Worm (Caenorhabditis elegans) whole organism, mixed stage, embryonic: Measurements from ENCODE around the gene spp-2.

Experiments used
- M03D4.4 ChIP-seq: sonication (generic microtip); optimal IDR thresholded peaks from 2 replicates; lab custom pipeline; 2017; ENCODE audit warnings: mild to moderate bottlenecking, missing genetic modification characterization, missing compliant biosample characterization
- bed-3 ChIP-seq: fragments of 200-800 bp; sonication (Bioruptor generic); optimal IDR thresholded peaks from 3 replicates; lab custom pipeline; 2018; ENCODE audit warnings: mild to moderate bottlenecking, missing genetic modification characterization, moderate library complexity, missing compliant biosample characterization
- blmp-1 ChIP-seq: fragments of 150-350 bp; optimal IDR thresholded peaks from 2 replicates; lab custom pipeline; 2014; ENCODE audit warnings: missing biosample characterization, missing genetic modification characterization
- ceh-39 ChIP-seq: fragments of 150-350 bp; optimal IDR thresholded peaks from 2 replicates; lab custom pipeline; 2014; ENCODE audit warnings: missing biosample characterization, missing genetic modification characterization
- ceh-43 ChIP-seq: fragments of 200-800 bp; sonication (Bioruptor generic); optimal IDR thresholded peaks from 2 replicates; lab custom pipeline; 2018; ENCODE audit warnings: mild to moderate bottlenecking, missing genetic modification characterization, moderate library complexity, missing compliant biosample characterization
- ceh-83 ChIP-seq: fragments of 200-800 bp; sonication (Bioruptor generic); optimal IDR thresholded peaks from 2 replicates; lab custom pipeline; 2018; ENCODE audit warnings: mild to moderate bottlenecking, missing genetic modification characterization, missing compliant biosample characterization
- ces-1 ChIP-seq: fragments of 150-350 bp; optimal IDR thresholded peaks from 2 replicates; lab custom pipeline; 2014; ENCODE audit warnings: missing biosample characterization, missing genetic modification reagents, missing genetic modification characterization
- cnd-1 ChIP-seq: fragments of 200-800 bp; sonication (Bioruptor generic); optimal IDR thresholded peaks from 2 replicates; lab custom pipeline; 2018; ENCODE audit warnings: mild to moderate bottlenecking, missing genetic modification characterization, missing compliant biosample characterization
- drap-1 ChIP-seq: fragments of 200-800 bp; sonication (Bioruptor generic); optimal IDR thresholded peaks from 3 replicates; lab custom pipeline; 2018; ENCODE audit warnings: mild to moderate bottlenecking, missing genetic modification characterization, missing compliant biosample characterization
- elt-1 ChIP-seq: sonication (generic microtip); optimal IDR thresholded peaks from 2 replicates; lab custom pipeline; 2017; ENCODE audit warnings: missing genetic modification characterization, mild to moderate bottlenecking, missing compliant biosample characterization, antibody characterized with exemption, moderate library complexity, borderline replicate concordance; ENCODE audit not compliant: insufficient read depth
- elt-3 ChIP-seq: fragments of 150-350 bp; optimal IDR thresholded peaks from 2 replicates; lab custom pipeline; 2014; ENCODE audit warnings: missing biosample characterization, missing genetic modification characterization
- ham-2 ChIP-seq: fragments of 200-800 bp; sonication (Bioruptor generic); optimal IDR thresholded peaks from 2 replicates; lab custom pipeline; 2018; ENCODE audit warnings: mild to moderate bottlenecking, missing genetic modification characterization, missing compliant biosample characterization
- hlh-1 ChIP-seq: fragments of 150-350 bp; optimal IDR thresholded peaks from 2 replicates; lab custom pipeline; 2014; ENCODE audit warnings: missing biosample characterization, missing genetic modification reagents, missing genetic modification characterization
- lin-13 ChIP-seq: fragments of 150-350 bp; optimal IDR thresholded peaks from 2 replicates; lab custom pipeline; 2014; ENCODE audit warnings: missing biosample characterization, missing genetic modification characterization
- lin-32 ChIP-seq: fragments of 200-800 bp; sonication (Bioruptor generic); optimal IDR thresholded peaks from 2 replicates; lab custom pipeline; 2018; ENCODE audit warnings: mild to moderate bottlenecking, missing genetic modification characterization, missing compliant biosample characterization
- mab-5 ChIP-seq: fragments of 150-350 bp; optimal IDR thresholded peaks from 2 replicates; lab custom pipeline; 2014; ENCODE audit warnings: missing biosample characterization, missing genetic modification characterization
- mep-1 ChIP-seq: fragments of 150-350 bp; optimal IDR thresholded peaks from 2 replicates; lab custom pipeline; 2017; ENCODE audit warnings: missing biosample characterization, missing genetic modification reagents, missing genetic modification characterization, inconsistent platforms
- mls-2 ChIP-seq: sonication (generic microtip); optimal IDR thresholded peaks from 2 replicates; lab custom pipeline; 2016; ENCODE audit warnings: mild to moderate bottlenecking, missing genetic modification characterization, moderate library complexity, missing compliant biosample characterization
- nhr-12 ChIP-seq: fragments of 150-350 bp; optimal IDR thresholded peaks from 2 replicates; lab custom pipeline; 2014; ENCODE audit warnings: missing biosample characterization, missing genetic modification characterization
- nhr-28 ChIP-seq: fragments of 150-350 bp; optimal IDR thresholded peaks from 2 replicates; lab custom pipeline; 2014; ENCODE audit warnings: missing biosample characterization, missing genetic modification characterization
- nhr-76 ChIP-seq: sonication (generic microtip); optimal IDR thresholded peaks from 2 replicates; lab custom pipeline; 2017; ENCODE audit warnings: missing biosample characterization, missing genetic modification characterization
- pha-4 ChIP-seq: fragments of 150-350 bp; optimal IDR thresholded peaks from 2 replicates; lab custom pipeline; 2018; ENCODE audit warnings: missing biosample characterization, missing genetic modification reagents, missing genetic modification characterization
- snpc-4 ChIP-seq: fragments of 150-350 bp; optimal IDR thresholded peaks from 2 replicates; lab custom pipeline; 2014; ENCODE audit warnings: missing biosample characterization, missing genetic modification characterization
- sptf-1 ChIP-seq: sonication (generic microtip); optimal IDR thresholded peaks from 2 replicates; lab custom pipeline; 2017; ENCODE audit warnings: mild to moderate bottlenecking, missing genetic modification characterization, moderate library complexity, missing compliant biosample characterization
- tbx-8 ChIP-seq: fragments of 200-800 bp; sonication (Bioruptor generic); optimal IDR thresholded peaks from 2 replicates; lab custom pipeline; 2018; ENCODE audit warnings: mild to moderate bottlenecking, missing genetic modification characterization, moderate library complexity, missing compliant biosample characterization
- unc-120 ChIP-seq: sonication (generic microtip); optimal IDR thresholded peaks from 2 replicates; lab custom pipeline; 2017; ENCODE audit warnings: missing genetic modification characterization, missing compliant biosample characterization; ENCODE audit not compliant: poor library complexity, severe bottlenecking
- unc-39 ChIP-seq: fragments of 150-350 bp; optimal IDR thresholded peaks from 2 replicates; lab custom pipeline; 2014; ENCODE audit warnings: missing biosample characterization, missing genetic modification characterization
- unc-62 ChIP-seq: fragments of 150-350 bp; optimal IDR thresholded peaks from 2 replicates; lab custom pipeline; 2014; ENCODE audit warnings: missing biosample characterization, missing genetic modification reagents, missing genetic modification characterization
- zip-8 ChIP-seq: fragments of 150-350 bp; optimal IDR thresholded peaks from 2 replicates; lab custom pipeline; 2014; ENCODE audit warnings: missing biosample characterization, missing genetic modification characterization
- ztf-11 ChIP-seq: fragments of 150-350 bp; optimal IDR thresholded peaks from 2 replicates; lab custom pipeline; 2014; ENCODE audit warnings: missing biosample characterization, missing genetic modification characterization

spp-2 gene

ce11 chrX:7296310-7296709 is 20.3 kb downstream of the spp-2 start:
- TF ChIP-seq mep-1 (tag; lab: Kevin White, UChicago) (no peak), snpc-4 (tag; lab: Kevin White, UChicago) (no peak), ceh-83 (GFP tag; lab: Kevin White, UChicago) (no peak), mls-2 (no peak), nhr-12 (tag; lab: Kevin White, UChicago) (no peak), lin-32 (no peak), nhr-28 (no peak)

DNA sequence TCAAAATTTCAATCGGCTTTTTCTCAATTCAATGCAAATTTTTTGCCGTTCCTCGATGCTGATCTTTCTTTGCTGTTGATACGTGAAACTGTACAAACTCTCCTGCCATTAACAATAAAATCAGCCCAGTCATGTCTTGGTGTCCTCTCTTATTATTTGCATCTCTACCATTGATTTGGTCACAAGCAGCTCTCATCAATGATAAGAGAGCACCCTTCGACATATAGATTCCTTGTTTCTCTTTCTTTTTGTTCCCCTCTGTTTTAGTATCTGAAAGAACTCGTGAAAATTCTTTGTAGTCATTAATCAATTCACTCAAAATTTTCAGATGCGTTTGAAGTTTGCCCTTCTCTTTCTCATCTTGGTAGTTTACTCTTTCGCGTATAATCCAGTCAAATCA is 24.8 kb downstream of the spp-2 start, which contains the start of gene lron-7:
lron-7 (plus strand) TSS at position 323 of the 400 bp plus-strand sequence.
- TF ChIP-seq cnd-1 (no peak), mep-1 (tag; lab: Kevin White, UChicago) (no peak), hlh-1 (tag; lab: Kevin White, UChicago) (no peak), elt-1 (tag; lab: Kevin White, UChicago) (no peak), mab-5 (tag; lab: Kevin White, UChicago) (no peak), ham-2 (no peak), ceh-83 (GFP tag; lab: Kevin White, UChicago) (no peak), tbx-8 (GFP tag; lab: Kevin White, UChicago) (no peak), ztf-11 (tag; lab: Kevin White, UChicago) (no peak), ceh-43 (GFP tag; lab: Kevin White, UChicago) (no peak), drap-1 (GFP tag; lab: Kevin White, UChicago) (no peak), ceh-39 (tag; lab: Kevin White, UChicago) (no peak)
- TF ChIP-seq, all 35 proteins: peak for 0

ce11 chrX:7290859-7291628 is 25.6 kb downstream of the spp-2 start:
- TF ChIP-seq unc-120 (tag; lab: Kevin White, UChicago) (no peak), elt-1 (tag; lab: Kevin White, UChicago) (no peak), mab-5 (tag; lab: Kevin White, UChicago) (no peak)

DNA sequence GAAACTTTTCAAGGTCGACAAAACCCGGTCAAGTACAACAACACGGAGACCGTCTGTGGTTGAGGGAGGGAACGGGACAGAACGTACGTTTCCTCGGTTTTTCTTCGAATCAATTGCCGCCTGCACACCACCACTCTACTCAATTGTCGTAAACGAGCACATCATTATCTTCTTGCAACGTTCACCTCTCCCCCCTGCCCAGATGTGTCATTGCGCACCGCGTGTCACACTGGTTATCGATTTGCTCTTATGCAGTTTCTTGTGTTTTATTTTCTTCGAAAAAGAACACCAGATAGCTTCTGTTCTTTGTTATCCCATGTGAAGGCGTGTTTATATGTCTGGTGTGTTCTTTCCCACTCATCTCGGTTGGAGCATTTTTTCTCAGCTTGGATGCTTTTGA is 27.1 kb downstream of the spp-2 start:
- TF ChIP-seq unc-62 (no peak), ham-2 (no peak), ceh-39 (tag; lab: Kevin White, UChicago) (peak; percentile 3), unc-39 (tag; lab: Kevin White, UChicago) (peak; percentile 4), ces-1 (peak; percentile 6)

- TF ChIP-seq elt-3 (tag; lab: Kevin White, UChicago) (no peak), ces-1 (peak; percentile 69), blmp-1 (tag; lab: Kevin White, UChicago) (no peak), lin-32 (no peak), mls-2 (no peak), zip-8 (tag; lab: Kevin White, UChicago) (no peak), cnd-1 (no peak), ham-2 (no peak), unc-39 (tag; lab: Kevin White, UChicago) (peak; percentile 60)
Measured at ce11 chrX:7284724-7285184, 31.9 kb downstream of the spp-2 start.

- no peak for TF ChIP-seq bed-3
- TF ChIP-seq mab-5 (tag; lab: Kevin White, UChicago) = no peak
- TF ChIP-seq M03D4.4 = no peak
- TF ChIP-seq mep-1 (tag; lab: Kevin White, UChicago) = no peak
- TF ChIP-seq ceh-39 (tag; lab: Kevin White, UChicago) = no peak
- TF ChIP-seq ceh-83 (GFP tag; lab: Kevin White, UChicago) = no peak
- TF ChIP-seq sptf-1 = no peak
- TF ChIP-seq lin-32 = no peak
- no peak for TF ChIP-seq elt-1 (tag; lab: Kevin White, UChicago)
- TF ChIP-seq pha-4 (tag; lab: Kevin White, UChicago) = no peak
- TF ChIP-seq lin-13 (tag; lab: Kevin White, UChicago) = no peak
- TF ChIP-seq nhr-76 (tag; lab: Kevin White, UChicago) = no peak
- no peak for TF ChIP-seq ceh-43 (GFP tag; lab: Kevin White, UChicago)
- no peak for TF ChIP-seq unc-39 (tag; lab: Kevin White, UChicago)
- TF ChIP-seq drap-1 (GFP tag; lab: Kevin White, UChicago) = no peak
Measured at ce11 chrX:7283136-7283535, 33.5 kb downstream of the spp-2 start.
